Fruit fly (Drosophila melanogaster) whole organism, adult: ENCODE results near the gene CG14445.

Source experiments
- CG11617 ChIP-seq: fragments of 200-800 bp; sonication (Bioruptor generic); optimal IDR thresholded peaks from 2 replicates; lab custom pipeline; 2017; ENCODE audit warnings: mild to moderate bottlenecking, missing biosample characterization, missing genetic modification reagents, missing genetic modification characterization
- CG12768 ChIP-seq: fragments of 200-800 bp; sonication (Bioruptor generic); optimal IDR thresholded peaks from 2 replicates; lab custom pipeline; 2017; ENCODE audit warnings: missing biosample characterization, missing genetic modification characterization, mild to moderate bottlenecking, moderate library complexity, missing genetic modification reagents
- CG14711 ChIP-seq: fragments of 200-800 bp; sonication (Bioruptor generic); optimal IDR thresholded peaks from 2 replicates; lab custom pipeline; 2018; ENCODE audit warnings: missing biosample characterization, mild to moderate bottlenecking, missing genetic modification characterization, moderate library complexity
- CG1620 ChIP-seq: fragments of 200-800 bp; sonication (Bioruptor generic); optimal IDR thresholded peaks from 2 replicates; lab custom pipeline; 2016; ENCODE audit warnings: missing biosample characterization, missing genetic modification characterization
- CG33017 ChIP-seq: fragments of 200-800 bp; sonication (Bioruptor generic); optimal IDR thresholded peaks from 2 replicates; lab custom pipeline; 2018; ENCODE audit warnings: missing biosample characterization, mild to moderate bottlenecking, missing genetic modification characterization, moderate library complexity
- CG5204 ChIP-seq: fragments of 200-800 bp; sonication (Bioruptor generic); optimal IDR thresholded peaks from 2 replicates; lab custom pipeline; 2016; ENCODE audit warnings: missing biosample characterization, missing genetic modification characterization
- CG7045 ChIP-seq: fragments of 200-800 bp; sonication (Bioruptor generic); optimal IDR thresholded peaks from 2 replicates; lab custom pipeline; 2017; ENCODE audit warnings: missing biosample characterization, mild to moderate bottlenecking, missing genetic modification characterization
- CG7101 ChIP-seq: fragments of 200-800 bp; sonication (Bioruptor generic); optimal IDR thresholded peaks from 2 replicates; lab custom pipeline; 2018; ENCODE audit warnings: missing biosample characterization, mild to moderate bottlenecking, missing genetic modification characterization, moderate library complexity
- Clk ChIP-seq: fragments of 200-800 bp; sonication (Bioruptor generic); optimal IDR thresholded peaks from 2 replicates; lab custom pipeline; 2017; ENCODE audit warnings: missing biosample characterization, missing genetic modification characterization
- Crg-1 ChIP-seq: fragments of 200-800 bp; sonication (Bioruptor generic); optimal IDR thresholded peaks from 2 replicates; lab custom pipeline; 2016; ENCODE audit warnings: missing biosample characterization, missing genetic modification characterization
- Hr96 ChIP-seq: fragments of 200-800 bp; sonication (Bioruptor generic); optimal IDR thresholded peaks from 2 replicates; lab custom pipeline; 2016; ENCODE audit warnings: missing biosample characterization, missing genetic modification characterization
- Mnt ChIP-seq: fragments of 200-800 bp; sonication (Bioruptor generic); optimal IDR thresholded peaks from 2 replicates; lab custom pipeline; 2016; ENCODE audit warnings: missing biosample characterization, mild to moderate bottlenecking, missing genetic modification characterization
- bab1 ChIP-seq: fragments of 200-800 bp; sonication (Bioruptor generic); optimal IDR thresholded peaks from 3 replicates; lab custom pipeline; 2019; ENCODE audit warnings: missing biosample characterization, mild to moderate bottlenecking, missing genetic modification characterization, moderate library complexity
- cic ChIP-seq: fragments of 200-800 bp; sonication (Bioruptor generic); optimal IDR thresholded peaks from 2 replicates; lab custom pipeline; 2017; ENCODE audit warnings: missing biosample characterization, mild to moderate bottlenecking, missing genetic modification characterization, moderate library complexity
- cnc ChIP-seq, 2 experiments: fragments of >200 bp; optimal IDR thresholded peaks; 2 replicates each; lab custom pipeline; 2017
- kay ChIP-seq: fragments of 200-800 bp; sonication (Bioruptor generic); peaks from one replicate; lab custom pipeline; 2016; ENCODE audit warnings: missing biosample characterization, missing genetic modification characterization, borderline replicate concordance
- ovo ChIP-seq: fragments of 200-800 bp; sonication (Bioruptor generic); optimal IDR thresholded peaks from 2 replicates; lab custom pipeline; 2016; ENCODE audit warnings: missing biosample characterization, missing genetic modification characterization
- pad ChIP-seq: fragments of 200-800 bp; sonication (Bioruptor generic); optimal IDR thresholded peaks from 3 replicates; lab custom pipeline; 2017; ENCODE audit warnings: missing biosample characterization, missing genetic modification characterization, mild to moderate bottlenecking, moderate library complexity, missing genetic modification reagents
- tj ChIP-seq: fragments of 200-800 bp; sonication (Bioruptor generic); optimal IDR thresholded peaks from 3 replicates; lab custom pipeline; 2017; ENCODE audit warnings: missing biosample characterization, mild to moderate bottlenecking, missing genetic modification characterization, moderate library complexity
- toe ChIP-seq: fragments of 200-800 bp; sonication (Bioruptor generic); optimal IDR thresholded peaks from 2 replicates; lab custom pipeline; 2016; ENCODE audit warnings: missing biosample characterization, missing genetic modification characterization

The CG14445 gene

DNA sequence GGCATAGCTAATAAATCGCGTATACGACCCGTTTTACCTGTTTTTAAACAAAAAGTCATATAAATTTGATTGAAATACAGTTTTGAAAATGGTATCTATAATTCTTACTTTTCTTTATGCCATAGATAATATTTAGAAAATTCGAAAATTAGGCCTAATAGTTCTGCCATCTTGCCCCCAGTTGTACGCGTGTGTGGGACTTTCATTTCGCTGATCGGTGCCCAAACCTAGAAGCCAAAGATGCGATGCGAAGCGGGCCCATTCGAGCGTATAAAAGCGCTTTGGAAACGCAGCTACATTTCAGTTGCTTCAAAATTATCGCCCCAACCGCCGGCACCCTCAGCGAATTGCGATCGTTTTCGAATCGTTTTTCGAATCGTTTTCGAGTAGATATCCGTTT, at the start of gene CG14445:
TSS of gene CG14445 (plus strand) at position 301 of the 400 bp plus-strand sequence.
- TF ChIP-seq toe (GFP tag; lab: Kevin White, UChicago) = no peak

DNA sequence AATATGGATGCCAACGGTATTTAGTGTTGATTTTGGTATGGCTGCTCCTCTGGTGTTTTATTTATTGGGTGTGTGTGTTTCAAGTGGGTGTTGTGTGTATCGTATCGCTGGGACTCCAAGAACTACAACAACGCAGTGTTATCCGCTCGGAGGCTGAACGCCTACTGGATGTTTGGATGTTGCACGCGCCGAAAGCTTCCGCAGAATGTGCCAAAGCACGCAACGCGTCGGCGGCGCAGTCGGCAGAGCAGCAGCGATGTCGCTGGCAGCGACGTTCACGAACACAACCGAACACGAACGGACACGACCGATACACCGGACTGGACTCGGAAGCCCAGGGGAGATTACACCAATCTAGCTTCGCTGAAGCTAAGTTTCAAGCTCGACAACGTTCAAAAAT, 44.8 kb upstream of the CG14445 start, which contains the start of gene Ca-alpha1T:
TSS of gene Ca-alpha1T (minus strand) at position 152 of the 400 bp plus-strand sequence.
- TF ChIP-seq CG14711 (tag; lab: Kevin White, UChicago) = no peak
- TF ChIP-seq toe (GFP tag; lab: Kevin White, UChicago) = no peak
- TF ChIP-seq CG5204 (GFP tag; lab: Kevin White, UChicago) = no peak
- no peak for TF ChIP-seq CG7101 (tag; lab: Kevin White, UChicago)
- TF ChIP-seq Hr96 (GFP tag; lab: Kevin White, UChicago) = no peak
- TF ChIP-seq CG1620 (GFP tag; lab: Kevin White, UChicago) = no peak
- TF ChIP-seq CG33017 = no peak
- TF ChIP-seq pad = no peak
- no peak for TF ChIP-seq kay
- no peak for TF ChIP-seq cic (GFP tag; lab: Kevin White, UChicago)
- TF ChIP-seq bab1 = no peak
- no peak for TF ChIP-seq CG7045 (GFP tag; lab: Kevin White, UChicago)
- TF ChIP-seq cnc (optimal IDR thresholded peaks at IDR 0.05; lab: Kevin White, UChicago) = no peak
- TF ChIP-seq Clk = no peak
- TF ChIP-seq Crg-1 = no peak
- TF ChIP-seq Mnt (GFP tag; lab: Kevin White, UChicago) = no peak
- no peak for TF ChIP-seq ovo

DNA sequence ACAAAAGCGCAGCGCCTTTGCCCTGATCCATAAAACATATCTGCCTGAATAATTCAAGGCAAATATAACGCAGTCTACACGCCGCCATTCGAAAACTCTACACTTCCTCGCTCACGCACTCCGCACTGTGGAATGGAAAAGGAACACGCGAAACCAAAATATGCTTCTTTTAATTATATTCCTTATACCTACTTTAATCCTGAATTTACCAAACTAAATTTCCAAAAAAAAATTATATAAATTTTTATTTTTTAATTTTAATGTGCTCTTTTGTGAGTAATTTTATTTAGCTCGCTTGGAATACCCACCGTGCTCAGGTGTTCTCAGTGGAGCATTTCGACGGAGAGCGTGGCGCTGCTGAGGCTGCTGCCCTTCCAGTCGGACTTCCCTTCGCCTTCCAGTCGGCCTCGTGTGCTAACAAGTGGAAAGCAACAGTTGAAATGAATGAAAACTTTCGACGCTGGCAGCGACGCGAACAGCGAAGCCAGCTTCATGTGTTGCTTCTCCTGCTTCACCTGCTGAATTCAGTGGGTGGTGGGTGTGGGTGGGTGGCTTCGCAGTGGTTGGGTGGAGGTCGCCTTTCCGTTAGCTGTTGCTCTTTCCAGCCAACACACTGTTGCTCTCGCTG, 43.8 kb upstream of the CG14445 start:
- TF ChIP-seq toe (GFP tag; lab: Kevin White, UChicago) = peak; percentile 5
- peak; percentile 35 for TF ChIP-seq cic (GFP tag; lab: Kevin White, UChicago)
- peak; percentile 82 for TF ChIP-seq CG33017
- TF ChIP-seq CG7045 (GFP tag; lab: Kevin White, UChicago) = peak; percentile 63
- peak; percentile 16 for TF ChIP-seq tj
- no peak for TF ChIP-seq bab1
- TF ChIP-seq CG1620 (GFP tag; lab: Kevin White, UChicago) = no peak
- peak; percentile 88 for TF ChIP-seq CG7101 (tag; lab: Kevin White, UChicago)
- peak; percentile 79 for TF ChIP-seq CG14711 (tag; lab: Kevin White, UChicago)
- TF ChIP-seq Hr96 (GFP tag; lab: Kevin White, UChicago) = peak; percentile 12
- no peak for TF ChIP-seq cnc (optimal IDR thresholded peaks at IDR 0.05; lab: Kevin White, UChicago)
- TF ChIP-seq CG5204 (GFP tag; lab: Kevin White, UChicago) = peak; percentile 42
- TF ChIP-seq CG12768 = peak; percentile 72
- TF ChIP-seq ovo = no peak
- TF ChIP-seq Mnt (GFP tag; lab: Kevin White, UChicago) = peak; percentile 35
- TF ChIP-seq pad = peak; percentile 37
- peak; percentile 66 for TF ChIP-seq CG11617 (GFP tag; lab: Kevin White, UChicago)
- no peak for TF ChIP-seq kay
- TF ChIP-seq Crg-1 = no peak
- TF ChIP-seq Clk = peak; percentile 21

DNA sequence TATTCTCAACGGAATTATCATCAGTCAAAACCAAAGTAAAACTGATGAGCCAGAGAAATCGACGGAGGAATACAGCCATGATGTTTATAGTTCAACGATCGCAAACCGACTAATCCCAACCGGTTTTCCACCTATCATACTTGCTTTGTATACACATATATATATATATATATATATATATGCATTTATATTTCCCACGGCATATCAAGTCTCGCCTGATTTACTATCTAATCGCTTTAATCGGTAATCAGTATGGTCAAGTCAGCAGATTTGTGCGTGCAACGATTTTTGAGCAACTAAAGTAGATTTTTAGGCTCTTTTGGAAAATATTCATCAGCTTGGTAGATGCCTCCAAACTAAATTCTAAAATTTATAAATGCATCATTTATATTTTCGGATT, 40.8 kb upstream of the CG14445 start, which contains the start of gene CG32750:
TSS of gene CG32750 (minus strand) at position 101 of the 400 bp plus-strand sequence.
- no peak for TF ChIP-seq Hr96 (GFP tag; lab: Kevin White, UChicago)
- TF ChIP-seq CG14711 (tag; lab: Kevin White, UChicago) = no peak

DNA sequence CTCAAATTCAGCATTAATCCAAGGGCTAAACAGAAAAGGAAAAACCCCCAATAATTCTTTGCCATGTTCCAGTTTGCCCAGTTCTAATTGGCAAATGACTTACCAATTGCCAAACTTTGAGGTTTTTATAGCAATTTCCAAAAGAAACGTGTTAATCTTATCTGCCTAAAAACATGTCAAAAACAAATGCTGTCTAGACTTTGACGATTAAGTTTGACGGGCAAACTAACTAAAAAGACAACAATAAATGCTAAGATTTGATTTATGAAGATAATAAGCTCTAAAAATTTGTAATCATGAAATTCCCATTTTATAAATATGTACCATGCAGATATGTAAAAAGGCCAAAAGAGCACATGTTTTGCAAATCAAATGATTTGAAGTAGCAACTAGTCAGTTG, 38.6 kb upstream of the CG14445 start, which contains the start of gene CG32751:
TSS of gene CG32751 (minus strand) at position 101 of the 400 bp plus-strand sequence.
- TF ChIP-seq cnc (optimal IDR thresholded peaks at IDR 0.05; lab: Kevin White, UChicago) = no peak
- TF ChIP-seq pad = no peak
- TF ChIP-seq CG7045 (GFP tag; lab: Kevin White, UChicago) = no peak
- TF ChIP-seq tj = no peak
- no peak for TF ChIP-seq CG12768
- TF ChIP-seq Clk = no peak
- TF ChIP-seq CG33017 = no peak
- no peak for TF ChIP-seq ovo
- TF ChIP-seq CG11617 (GFP tag; lab: Kevin White, UChicago) = no peak
- no peak for TF ChIP-seq CG1620 (GFP tag; lab: Kevin White, UChicago)
- no peak for TF ChIP-seq toe (GFP tag; lab: Kevin White, UChicago)
- no peak for TF ChIP-seq CG14711 (tag; lab: Kevin White, UChicago)
- TF ChIP-seq bab1 = no peak
- TF ChIP-seq Mnt (GFP tag; lab: Kevin White, UChicago) = no peak
- TF ChIP-seq CG7101 (tag; lab: Kevin White, UChicago) = no peak
- no peak for TF ChIP-seq Crg-1
- TF ChIP-seq cic (GFP tag; lab: Kevin White, UChicago) = no peak
- TF ChIP-seq kay = no peak
- TF ChIP-seq CG5204 (GFP tag; lab: Kevin White, UChicago) = no peak
- no peak for TF ChIP-seq Hr96 (GFP tag; lab: Kevin White, UChicago)

DNA sequence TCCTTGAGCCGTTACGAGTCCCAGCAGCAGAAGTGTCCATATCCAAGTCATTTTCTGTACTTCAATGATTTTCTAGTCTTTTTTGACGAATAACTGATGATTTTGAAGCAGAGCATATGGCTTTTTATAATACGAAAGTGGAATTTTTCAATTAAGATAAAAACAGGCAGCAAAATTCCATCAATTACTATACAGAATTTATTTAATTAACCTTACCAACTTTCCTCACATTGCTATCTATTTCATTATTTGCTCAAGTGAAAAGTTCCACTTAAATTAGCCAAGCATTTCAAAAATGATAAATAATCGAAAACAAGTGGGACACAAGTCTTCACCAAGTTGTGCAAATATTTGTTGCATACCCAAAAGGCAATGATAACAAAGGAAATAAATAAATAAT, 37.3 kb upstream of the CG14445 start, which contains the start of gene CG43090:
TSS of gene CG43090 (minus strand) at position 101 of the 400 bp plus-strand sequence.
- no peak for TF ChIP-seq Clk

DNA sequence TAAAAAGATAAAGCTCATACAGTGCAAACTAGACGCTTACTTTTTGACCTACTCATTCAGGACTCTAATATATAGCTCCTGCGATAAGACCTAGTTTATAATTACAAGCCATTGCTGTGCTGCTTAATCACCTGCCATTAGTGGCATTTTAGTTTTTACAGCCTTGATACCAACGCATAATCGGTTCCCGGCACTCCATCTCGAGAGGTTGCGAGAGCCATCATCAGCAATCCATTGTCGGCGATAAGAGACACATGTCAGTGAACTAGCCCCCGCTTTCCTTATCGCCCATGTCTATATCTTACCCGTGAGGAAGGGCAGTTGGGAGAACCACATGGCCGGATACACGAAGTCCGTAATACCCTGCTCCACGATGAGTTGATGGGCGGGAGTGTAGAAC, 35.7 kb upstream of the CG14445 start:
- TF ChIP-seq cic (GFP tag; lab: Kevin White, UChicago) (no peak), ovo (no peak), cnc (optimal IDR thresholded peaks at IDR 0.05; lab: Kevin White, UChicago) (no peak), Mnt (GFP tag; lab: Kevin White, UChicago) (no peak), CG11617 (GFP tag; lab: Kevin White, UChicago) (no peak), CG1620 (GFP tag; lab: Kevin White, UChicago) (no peak), Hr96 (GFP tag; lab: Kevin White, UChicago) (no peak), CG7101 (tag; lab: Kevin White, UChicago) (no peak), Clk (no peak), Crg-1 (no peak), CG12768 (no peak), CG33017 (no peak), tj (no peak), CG5204 (GFP tag; lab: Kevin White, UChicago) (no peak), CG14711 (tag; lab: Kevin White, UChicago) (no peak), bab1 (no peak), toe (GFP tag; lab: Kevin White, UChicago) (no peak), kay (no peak), CG7045 (GFP tag; lab: Kevin White, UChicago) (no peak)
